Fruit fly (Drosophila melanogaster) whole organism, adult: ENCODE data around the gene CG42866.

Experiments used
- CG1620 ChIP-seq: fragments of 200-800 bp; sonication (Bioruptor generic); optimal IDR thresholded peaks from 2 replicates; lab custom pipeline; 2016; ENCODE audit warnings: missing biosample characterization, missing genetic modification characterization
- CG33017 ChIP-seq: fragments of 200-800 bp; sonication (Bioruptor generic); optimal IDR thresholded peaks from 2 replicates; lab custom pipeline; 2018; ENCODE audit warnings: missing biosample characterization, mild to moderate bottlenecking, missing genetic modification characterization, moderate library complexity
- CG5204 ChIP-seq: fragments of 200-800 bp; sonication (Bioruptor generic); optimal IDR thresholded peaks from 2 replicates; lab custom pipeline; 2016; ENCODE audit warnings: missing biosample characterization, missing genetic modification characterization
- CG7101 ChIP-seq: fragments of 200-800 bp; sonication (Bioruptor generic); optimal IDR thresholded peaks from 2 replicates; lab custom pipeline; 2018; ENCODE audit warnings: missing biosample characterization, mild to moderate bottlenecking, missing genetic modification characterization, moderate library complexity
- bab1 ChIP-seq: fragments of 200-800 bp; sonication (Bioruptor generic); optimal IDR thresholded peaks from 3 replicates; lab custom pipeline; 2019; ENCODE audit warnings: missing biosample characterization, mild to moderate bottlenecking, missing genetic modification characterization, moderate library complexity
- cnc ChIP-seq, 2 experiments: fragments of >200 bp; optimal IDR thresholded peaks; 2 replicates each; lab custom pipeline; 2017
- kay ChIP-seq: fragments of 200-800 bp; sonication (Bioruptor generic); peaks from one replicate; lab custom pipeline; 2016; ENCODE audit warnings: missing biosample characterization, missing genetic modification characterization, borderline replicate concordance
- pad ChIP-seq: fragments of 200-800 bp; sonication (Bioruptor generic); optimal IDR thresholded peaks from 3 replicates; lab custom pipeline; 2017; ENCODE audit warnings: missing biosample characterization, missing genetic modification characterization, mild to moderate bottlenecking, moderate library complexity, missing genetic modification reagents
- toe ChIP-seq: fragments of 200-800 bp; sonication (Bioruptor generic); optimal IDR thresholded peaks from 2 replicates; lab custom pipeline; 2016; ENCODE audit warnings: missing biosample characterization, missing genetic modification characterization

- TF ChIP-seq toe (no peak), CG5204 (GFP tag; lab: Kevin White, UChicago) (no peak), bab1 (GFP tag; lab: Kevin White, UChicago) (no peak), cnc (optimal IDR thresholded peaks at IDR 0.05; lab: Kevin White, UChicago) (no peak), CG7101 (tag; lab: Kevin White, UChicago) (no peak), kay (no peak), CG1620 (GFP tag; lab: Kevin White, UChicago) (no peak), pad (GFP tag; lab: Kevin White, UChicago) (no peak), CG33017 (no peak)
These were observed 4.9 kb upstream of the CG42866 start, which contains the start of gene OS9 for dm6 chr2L:19966410-19966809.
